Worm (Caenorhabditis elegans): ENCODE data around the gene ZK930.7.

DNA sequence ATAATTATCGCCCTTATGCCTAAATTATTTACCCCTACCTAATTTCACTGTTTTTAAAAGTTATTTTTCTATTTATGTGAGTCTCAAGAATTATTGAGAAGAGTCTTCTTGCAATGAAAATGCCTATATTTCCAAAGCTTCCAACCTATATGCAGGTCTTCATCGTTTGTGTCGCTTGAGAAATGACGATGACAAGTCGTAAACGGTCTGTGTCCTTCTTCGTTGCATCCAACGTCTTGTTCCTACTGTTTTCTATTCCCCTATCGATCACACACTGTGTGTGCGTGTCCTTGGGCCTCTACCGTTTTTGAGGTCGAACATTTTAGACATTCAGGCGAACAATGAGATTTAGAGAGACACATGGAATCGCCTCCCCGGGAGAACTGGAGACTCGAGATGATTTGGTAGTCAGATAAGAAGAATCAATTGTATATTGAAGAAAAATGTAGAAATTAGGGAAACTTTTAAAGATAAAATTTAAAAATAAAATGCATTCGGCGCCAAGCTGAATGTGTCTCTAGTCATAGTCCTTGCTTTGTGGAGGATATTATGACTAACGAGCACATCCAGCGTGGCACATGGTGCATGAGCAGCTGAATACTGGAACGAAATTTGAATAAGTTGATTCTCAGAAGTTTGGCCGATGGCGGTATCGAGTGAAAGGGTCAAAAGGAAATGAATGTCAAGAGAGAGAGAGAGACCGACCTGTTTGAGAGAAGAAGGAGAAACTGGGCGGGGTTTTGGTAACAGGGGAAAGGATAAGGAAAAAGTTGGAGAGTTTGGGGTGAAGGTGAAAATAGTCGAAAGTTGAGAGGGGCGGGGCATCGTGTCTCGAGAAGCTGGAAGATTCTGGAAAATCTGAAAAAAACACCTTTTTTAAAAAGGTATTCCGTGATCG is 33.7 kb upstream of the ZK930.7 start:
- TF ChIP-seq ama-1 (optimal IDR thresholded peaks at IDR 0.05): peak; percentile 52
- TF ChIP-seq ceh-82 (tag; optimal IDR thresholded peaks at IDR 0.05): no peak
- no peak for TF ChIP-seq nhr-76 (tag; optimal IDR thresholded peaks at IDR 0.05)
- TF ChIP-seq lin-13 (GFP tag; optimal IDR thresholded peaks at IDR 0.05): no peak
- TF ChIP-seq unc-130 (tag; optimal IDR thresholded peaks at IDR 0.05): no peak
- no peak for TF ChIP-seq fos-1 (tag; optimal IDR thresholded peaks at IDR 0.05)
- peak; percentile 79 for TF ChIP-seq aly-2 (tag; optimal IDR thresholded peaks at IDR 0.05)
- peak in 1 of 3 experiments; percentile 21 for TF ChIP-seq dpl-1 (GFP tag; optimal IDR thresholded peaks at IDR 0.05)
- TF ChIP-seq pqm-1 (tag; optimal IDR thresholded peaks at IDR 0.05): no peak
- no peak for TF ChIP-seq elt-2 (tag; optimal IDR thresholded peaks at IDR 0.05)
- no peak for TF ChIP-seq dsc-1 (tag; optimal IDR thresholded peaks at IDR 0.05)
- no peak for TF ChIP-seq swsn-7 (tag; optimal IDR thresholded peaks at IDR 0.05)
- TF ChIP-seq hlh-4 (tag; optimal IDR thresholded peaks at IDR 0.05): no peak
- TF ChIP-seq egl-13 (tag; optimal IDR thresholded peaks at IDR 0.05): no peak

All from whole organism, L1 larva.